Worm (Caenorhabditis elegans): ENCODE measurements around the gene flp-21.

Gene flp-21

DNA sequence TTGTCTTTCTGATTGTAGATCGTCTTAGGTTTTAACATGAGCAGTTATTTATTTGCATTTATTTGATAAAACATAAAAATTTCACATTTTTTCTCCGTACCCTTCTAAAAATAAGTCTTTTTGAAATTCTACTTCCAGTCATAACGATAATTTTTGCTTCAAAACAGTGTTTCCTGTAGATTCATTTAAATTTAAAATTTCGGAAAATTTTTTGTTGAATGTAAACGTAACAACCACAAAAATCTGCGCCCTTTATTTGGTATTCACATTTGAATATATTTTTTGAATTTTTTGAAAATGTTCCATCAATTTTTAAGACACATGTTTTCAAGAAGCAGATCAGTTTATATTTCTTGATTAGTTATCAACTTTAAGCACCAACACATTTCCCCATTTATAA is 47.8 kb upstream of the flp-21 start:
- TF ChIP-seq ztf-18 (tag; optimal IDR thresholded peaks at IDR 0.05) (no peak), die-1 (tag; optimal IDR thresholded peaks at IDR 0.05) (no peak), Y67H2A.10 (GFP tag; conservative IDR thresholded peaks at IDR 0.05) (no peak), B0035.1 (tag; optimal IDR thresholded peaks at IDR 0.05) (no peak), egl-44 (GFP tag; IDR thresholded peaks at IDR 0.05) (no peak), rpc-1 (optimal IDR thresholded peaks at IDR 0.05) (no peak), rpc-1 (tag; optimal IDR thresholded peaks at IDR 0.05) (no peak), nfya-1 (tag; optimal IDR thresholded peaks at IDR 0.05; ENCODE audit: borderline replicate concordance, insufficient read depth) (no peak), ztf-25 (GFP tag; IDR thresholded peaks at IDR 0.05) (no peak), lsy-27 (tag; optimal IDR thresholded peaks at IDR 0.05; ENCODE audit: borderline replicate concordance, insufficient read depth) (no peak), snpc-1.1 (tag; optimal IDR thresholded peaks at IDR 0.05; ENCODE audit: insufficient read depth) (no peak), B0336.3 (GFP tag; IDR thresholded peaks at IDR 0.05) (no peak), snpc-1.3 (tag; optimal IDR thresholded peaks at IDR 0.05; ENCODE audit: insufficient read depth) (no peak), F57A8.1 (GFP tag; optimal IDR thresholded peaks at IDR 0.05) (no peak), T07F8.4 (tag; optimal IDR thresholded peaks at IDR 0.05) (no peak), zim-3 (tag; optimal IDR thresholded peaks at IDR 0.05) (no peak), let-526 (GFP tag; IDR thresholded peaks at IDR 0.05) (no peak), efl-1 (GFP tag; optimal IDR thresholded peaks at IDR 0.05) (no peak)

DNA sequence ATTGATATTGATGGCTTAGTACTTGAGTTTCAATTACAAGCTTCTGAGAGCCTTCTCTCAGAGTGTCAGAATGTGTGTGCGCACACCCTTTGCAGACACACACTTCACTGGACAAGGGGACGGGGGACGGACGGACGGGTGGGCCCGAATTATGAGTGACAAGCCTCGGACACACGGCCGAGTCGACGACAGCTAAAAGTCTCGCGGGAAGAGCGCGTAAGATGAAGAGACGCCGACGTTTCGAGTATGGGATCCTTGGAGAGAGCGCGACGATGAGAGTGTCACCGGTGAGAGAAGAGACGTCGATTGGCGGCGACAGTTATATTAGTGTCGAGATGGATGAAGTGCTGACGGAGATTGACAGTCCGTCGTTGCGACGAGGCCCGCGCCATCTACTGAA is 47.3 kb upstream of the flp-21 start:
- TF ChIP-seq somi-1 (GFP tag; optimal IDR thresholded peaks at IDR 0.05) (no peak), ceh-58 (GFP tag; IDR thresholded peaks at IDR 0.05) (no peak), let-607 (tag; optimal IDR thresholded peaks at IDR 0.05) (peak in 1 of 2 experiments; percentile 58), unc-62 (GFP tag; optimal IDR thresholded peaks at IDR 0.05) (peak; percentile 85), pbrm-1 (GFP tag; IDR thresholded peaks at IDR 0.05) (no peak), lin-35 (GFP tag; optimal IDR thresholded peaks at IDR 0.05) (no peak), nfyb-1 (GFP tag; IDR thresholded peaks at IDR 0.05) (0 out of 2 replicates have a peak, but pooled peaks have one; percentile 56), ztf-6 (GFP tag; IDR thresholded peaks at IDR 0.05) (no peak), bed-2 (GFP tag; IDR thresholded peaks at IDR 0.05) (no peak), nhr-80 (tag; optimal IDR thresholded peaks at IDR 0.05) (peak; percentile 3), tbp1 (GFP tag; optimal IDR thresholded peaks at IDR 0.05) (no peak), Y95B8A.8 (GFP tag; IDR thresholded peaks at IDR 0.05) (no peak), B0261.1 (tag; optimal IDR thresholded peaks at IDR 0.05) (no peak), T07F8.4 (tag; optimal IDR thresholded peaks at IDR 0.05) (no peak), ceh-27 (GFP tag; optimal IDR thresholded peaks at IDR 0.05) (peak; percentile 72), lir-1 (GFP tag; conservative IDR thresholded peaks at IDR 0.05) (no peak), chd-7 (tag; optimal IDR thresholded peaks at IDR 0.05) (no peak), F33H1.4 (GFP tag; IDR thresholded peaks at IDR 0.05) (no peak), zfh-2 (GFP tag; conservative IDR thresholded peaks at IDR 0.05) (peak; percentile 77), ceh-100 (GFP tag; IDR thresholded peaks at IDR 0.05) (no peak), ceh-91 (GFP tag; IDR thresholded peaks at IDR 0.05) (no peak), ceh-40 (GFP tag; IDR thresholded peaks at IDR 0.05) (no peak)

All from whole organism, young adult.